Worm (Caenorhabditis elegans) whole organism, L1 larva: ENCODE results near the gene rskd-1.

Experiments
- C16A3.4 ChIP-seq: fragments of 150-350 bp; optimal IDR thresholded peaks from 2 replicates; lab custom pipeline; 2014; ENCODE audit warnings: missing biosample characterization, missing genetic modification characterization
- aly-2 ChIP-seq: fragments of 150-350 bp; optimal IDR thresholded peaks from 2 replicates; lab custom pipeline; 2014; ENCODE audit warnings: missing biosample characterization, missing genetic modification characterization
- ama-1 ChIP-seq: fragments of 150-350 bp; optimal IDR thresholded peaks from 2 replicates; lab custom pipeline; 2014
- blmp-1 ChIP-seq: fragments of 150-350 bp; optimal IDR thresholded peaks from 2 replicates; lab custom pipeline; 2014; ENCODE audit warnings: missing biosample characterization, missing genetic modification characterization
- ceh-82 ChIP-seq, 3 experiments: fragments of 150-350 bp in 1 of 3; sonication (generic microtip) in 2 of 3; optimal IDR thresholded peaks; 2 replicates each; lab custom pipeline; 2014 to 2017; ENCODE audit warnings: missing biosample characterization in 3 of 3, missing genetic modification characterization in 3 of 3
- ceh-90 ChIP-seq: sonication (generic microtip); optimal IDR thresholded peaks from 2 replicates; lab custom pipeline; 2016; ENCODE audit warnings: missing genetic modification characterization, missing compliant biosample characterization
- ces-1 ChIP-seq: fragments of 150-350 bp; optimal IDR thresholded peaks from 2 replicates; lab custom pipeline; 2014; ENCODE audit warnings: missing biosample characterization, missing genetic modification reagents, missing genetic modification characterization
- dpl-1 ChIP-seq, 3 experiments: fragments of 150-350 bp in 2 of 3; sonication (generic microtip) in 1 of 3; optimal IDR thresholded peaks; 2 replicates each; lab custom pipeline; 2014 to 2017; ENCODE audit warnings: missing biosample characterization in 3 of 3, missing genetic modification characterization in 3 of 3, missing genetic modification reagents in 3 of 3
- efl-1 ChIP-seq, 4 experiments: fragments of 150-350 bp; optimal IDR thresholded peaks in 3 of 4; peaks in 1 of 4; 1 replicate in 1 of 4; 2 replicates in 3 of 4; lab custom pipeline; 2014; ENCODE audit warnings: missing biosample characterization in 2 of 4, missing genetic modification characterization in 2 of 4, missing genetic modification reagents in 2 of 4
- egl-13 ChIP-seq: sonication (generic microtip); optimal IDR thresholded peaks from 2 replicates; lab custom pipeline; 2016; ENCODE audit warnings: missing genotype, missing genetic modification reagents, missing genetic modification characterization, missing compliant biosample characterization
- egl-27 ChIP-seq, 2 experiments: fragments of 150-350 bp in 1 of 2; sonication (generic microtip); optimal IDR thresholded peaks; 3 replicates each; lab custom pipeline; 2017 to 2018; ENCODE audit warnings: missing biosample characterization in 2 of 2, missing genetic modification characterization in 2 of 2, missing genetic modification reagents in 2 of 2
- elt-3 ChIP-seq, 6 experiments: fragments of 150-350 bp in 1 of 6; sonication (generic microtip); optimal IDR thresholded peaks; 2 replicates each; lab custom pipeline; 2017 to 2018; ENCODE audit warnings: missing biosample characterization in 6 of 6, missing genetic modification characterization in 6 of 6, inconsistent platforms in 1 of 6
- fkh-10 ChIP-seq: sonication (generic microtip); optimal IDR thresholded peaks from 2 replicates; lab custom pipeline; 2017; ENCODE audit warnings: missing biosample characterization, missing genetic modification reagents, missing genetic modification characterization
- grh-1 ChIP-seq: fragments of 200-800 bp; sonication (Bioruptor generic); IDR thresholded peaks from 2 replicates; pipeline ENCODE4 v1.3.6; 2022; ENCODE audit warnings: missing genetic modification reagents, missing genetic modification characterization, missing compliant biosample characterization
- hlh-4 ChIP-seq: sonication (generic microtip); optimal IDR thresholded peaks from 2 replicates; lab custom pipeline; 2016; ENCODE audit warnings: mild to moderate bottlenecking, missing genetic modification characterization, missing compliant biosample characterization
- irx-1 ChIP-seq: sonication (generic microtip); optimal IDR thresholded peaks from 2 replicates; lab custom pipeline; 2016; ENCODE audit warnings: missing genetic modification characterization, missing compliant biosample characterization
- isw-1 ChIP-seq: fragments of 200-800 bp; sonication (Bioruptor generic); IDR thresholded peaks from 2 replicates; pipeline ENCODE4 v1.3.6; 2022; ENCODE audit warnings: missing genetic modification characterization, missing compliant biosample characterization
- lin-14 ChIP-seq: fragments of 200-800 bp; sonication (Bioruptor generic); optimal IDR thresholded peaks from 2 replicates; lab custom pipeline; 2018; ENCODE audit warnings: mild to moderate bottlenecking, missing genetic modification characterization, moderate library complexity, missing compliant biosample characterization
- lin-35 ChIP-seq, 2 experiments: fragments of 150-350 bp; optimal IDR thresholded peaks; 2 replicates each; lab custom pipeline; 2014; ENCODE audit warnings: missing biosample characterization in 2 of 2, missing genetic modification characterization in 2 of 2, missing genetic modification reagents in 2 of 2
- lsy-2 ChIP-seq, 2 experiments: fragments of 150-350 bp; optimal IDR thresholded peaks; 2 replicates each; lab custom pipeline; 2014; ENCODE audit warnings: missing biosample characterization in 2 of 2, missing genetic modification characterization in 2 of 2
- mdl-1 ChIP-seq, 2 experiments: fragments of 150-350 bp; optimal IDR thresholded peaks; 2 replicates each; lab custom pipeline; 2014 to 2017; ENCODE audit warnings: missing biosample characterization in 2 of 2, missing genetic modification characterization in 2 of 2, inconsistent platforms in 1 of 2
- mep-1 ChIP-seq: fragments of 150-350 bp; optimal IDR thresholded peaks from 2 replicates; lab custom pipeline; 2014; ENCODE audit warnings: missing biosample characterization, missing genetic modification characterization
- nhr-11 ChIP-seq: fragments of 150-350 bp; optimal IDR thresholded peaks from 2 replicates; lab custom pipeline; 2014; ENCODE audit warnings: missing biosample characterization, missing genetic modification characterization
- nhr-19 ChIP-seq: fragments of 200-800 bp; sonication (Bioruptor generic); conservative IDR thresholded peaks from 2 replicates; pipeline ENCODE4 v1.3.6; 2022; ENCODE audit warnings: missing genetic modification characterization, missing compliant biosample characterization
- nhr-20 ChIP-seq: sonication (generic microtip); optimal IDR thresholded peaks from 2 replicates; lab custom pipeline; 2016; ENCODE audit warnings: mild to moderate bottlenecking, missing genetic modification characterization, missing compliant biosample characterization
- nhr-47 ChIP-seq: sonication (generic microtip); optimal IDR thresholded peaks from 2 replicates; lab custom pipeline; 2016; ENCODE audit warnings: mild to moderate bottlenecking, missing genetic modification characterization, moderate library complexity, missing compliant biosample characterization
- nhr-71 ChIP-seq: sonication (generic microtip); optimal IDR thresholded peaks from 2 replicates; lab custom pipeline; 2016; ENCODE audit warnings: mild to moderate bottlenecking, missing genetic modification characterization, moderate library complexity, missing compliant biosample characterization
- nhr-84 ChIP-seq: sonication (generic microtip); optimal IDR thresholded peaks from 2 replicates; lab custom pipeline; 2017; ENCODE audit warnings: missing biosample characterization, missing genetic modification characterization
- nhr-85 ChIP-seq: sonication (generic microtip); peaks from one replicate; lab custom pipeline; 2016; ENCODE audit warnings: missing genetic modification characterization, inconsistent platforms, missing compliant biosample characterization
- nhr-90 ChIP-seq: sonication (generic microtip); optimal IDR thresholded peaks from 2 replicates; lab custom pipeline; 2016; ENCODE audit warnings: mild to moderate bottlenecking, missing genetic modification characterization, missing compliant biosample characterization; ENCODE audit not compliant: poor library complexity
- pax-3 ChIP-seq: fragments of 200-800 bp; sonication (Bioruptor generic); optimal IDR thresholded peaks from 2 replicates; lab custom pipeline; 2018; ENCODE audit warnings: mild to moderate bottlenecking, missing genetic modification characterization, moderate library complexity, missing compliant biosample characterization
- rnt-1 ChIP-seq: sonication (generic microtip); optimal IDR thresholded peaks from 2 replicates; lab custom pipeline; 2016; ENCODE audit warnings: mild to moderate bottlenecking, missing genetic modification characterization, moderate library complexity, missing compliant biosample characterization
- skn-1 ChIP-seq: fragments of 150-350 bp; optimal IDR thresholded peaks from 2 replicates; lab custom pipeline; 2014; ENCODE audit warnings: missing biosample characterization, missing genetic modification characterization
- snu-23 ChIP-seq: sonication (generic microtip); optimal IDR thresholded peaks from 2 replicates; lab custom pipeline; 2016; ENCODE audit warnings: missing genetic modification characterization, missing compliant biosample characterization
- sox-4 ChIP-seq: sonication (generic microtip); optimal IDR thresholded peaks from 2 replicates; lab custom pipeline; 2016; ENCODE audit warnings: missing genetic modification characterization, missing compliant biosample characterization
- sptf-1 ChIP-seq: fragments of 150-350 bp; optimal IDR thresholded peaks from 2 replicates; lab custom pipeline; 2014; ENCODE audit warnings: missing biosample characterization, missing genetic modification characterization
- tlp-1 ChIP-seq: fragments of 150-350 bp; optimal IDR thresholded peaks from 2 replicates; lab custom pipeline; 2014; ENCODE audit warnings: missing biosample characterization, missing genetic modification characterization
- unc-130 ChIP-seq: fragments of 150-350 bp; optimal IDR thresholded peaks from 2 replicates; lab custom pipeline; 2017; ENCODE audit warnings: missing biosample characterization, missing genetic modification characterization, inconsistent platforms
- ztf-4 ChIP-seq: fragments of 150-350 bp; optimal IDR thresholded peaks from 2 replicates; lab custom pipeline; 2014; ENCODE audit warnings: missing biosample characterization, missing genetic modification characterization

rskd-1 gene

DNA sequence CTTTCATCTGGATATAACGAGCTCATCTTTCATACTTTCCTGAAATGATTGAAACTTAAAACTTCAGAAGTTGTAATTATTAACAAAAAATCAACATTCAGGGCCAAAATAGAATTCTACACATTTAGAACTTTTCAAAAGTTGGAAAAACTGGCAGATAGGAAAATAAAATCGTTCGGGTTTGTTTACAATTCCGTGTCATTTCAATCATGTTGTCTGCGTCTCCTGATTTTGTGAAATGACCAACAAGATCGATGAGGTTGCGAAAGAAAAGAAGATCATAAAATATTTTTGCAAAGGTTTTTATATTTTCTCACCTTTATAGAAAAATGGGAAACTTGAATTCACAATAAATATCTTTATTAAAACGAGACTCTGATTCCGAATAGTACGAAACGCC, at the start of gene rskd-1:
Gene rskd-1 (minus strand): TSS at position 39 of the 400 bp plus-strand sequence.
- TF ChIP-seq egl-27 (tag; optimal IDR thresholded peaks at IDR 0.05; lab: Kevin White, UChicago) (no peak), skn-1 (tag; lab: Kevin White, UChicago) (peak; percentile 6), fkh-10 (GFP tag; lab: Kevin White, UChicago) (no peak), lsy-2 (tag; optimal IDR thresholded peaks at IDR 0.05; lab: Kevin White, UChicago) (peak in 1 of 2 experiments; percentile 35), lin-14 (GFP tag; lab: Kevin White, UChicago) (peak; percentile 53), blmp-1 (peak; percentile 36), mep-1 (tag; lab: Kevin White, UChicago) (peak; percentile 47), dpl-1 (GFP tag; optimal IDR thresholded peaks at IDR 0.05; lab: Kevin White, UChicago) (peak in 2 of 3 experiments; percentile 13 to 28), C16A3.4 (tag; lab: Kevin White, UChicago) (peak; percentile 39), isw-1 (GFP tag; lab: Robert Waterston, UW) (no peak), snu-23 (GFP tag; lab: Kevin White, UChicago) (peak; percentile 29), nhr-71 (tag; lab: Kevin White, UChicago) (peak; percentile 6), rnt-1 (tag; lab: Kevin White, UChicago) (no peak), lin-35 (GFP tag; optimal IDR thresholded peaks at IDR 0.05; lab: Kevin White, UChicago) (peak in 1 of 2 experiments; percentile 14), efl-1 (optimal IDR thresholded peaks at IDR 0.05; lab: Kevin White, UChicago) (peak in 1 of 2 experiments; percentile 31), efl-1 (GFP tag; optimal IDR thresholded peaks at IDR 0.05 in 1 of 2; lab: Kevin White, UChicago) (peak; percentile 24 to 76)
- TF ChIP-seq, all 84 proteins: peak for 11

DNA sequence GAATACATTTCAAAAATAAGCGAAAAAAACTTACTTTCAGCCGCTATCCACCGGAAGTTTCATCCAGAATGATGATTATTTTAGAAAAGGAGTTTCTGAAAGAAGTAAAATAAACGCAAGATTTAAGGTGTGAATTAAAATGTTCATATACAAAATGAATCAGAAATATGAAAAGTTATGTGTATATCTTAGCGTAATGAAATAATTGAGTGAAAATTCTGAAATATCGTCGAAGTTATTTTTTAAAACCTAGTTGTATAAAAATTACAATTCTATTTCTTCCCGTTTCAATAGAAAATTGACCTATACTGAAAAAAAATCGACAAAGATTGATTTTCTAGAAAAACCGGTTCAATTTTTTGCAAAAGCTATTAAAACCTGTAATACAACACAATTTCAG, 49.5 kb upstream of the rskd-1 start, which contains the start of gene twk-13:
Gene twk-13 (minus strand): TSS at position 101 of the 400 bp plus-strand sequence.
- TF ChIP-seq elt-3 (tag; optimal IDR thresholded peaks at IDR 0.05; lab: Kevin White, UChicago) (no peak), irx-1 (tag; lab: Kevin White, UChicago) (no peak), tlp-1 (no peak), sptf-1 (tag; lab: Kevin White, UChicago) (no peak), ama-1 (lab: Kevin White, UChicago) (no peak), pax-3 (tag; lab: Kevin White, UChicago) (no peak), lin-14 (GFP tag; lab: Kevin White, UChicago) (no peak)

DNA sequence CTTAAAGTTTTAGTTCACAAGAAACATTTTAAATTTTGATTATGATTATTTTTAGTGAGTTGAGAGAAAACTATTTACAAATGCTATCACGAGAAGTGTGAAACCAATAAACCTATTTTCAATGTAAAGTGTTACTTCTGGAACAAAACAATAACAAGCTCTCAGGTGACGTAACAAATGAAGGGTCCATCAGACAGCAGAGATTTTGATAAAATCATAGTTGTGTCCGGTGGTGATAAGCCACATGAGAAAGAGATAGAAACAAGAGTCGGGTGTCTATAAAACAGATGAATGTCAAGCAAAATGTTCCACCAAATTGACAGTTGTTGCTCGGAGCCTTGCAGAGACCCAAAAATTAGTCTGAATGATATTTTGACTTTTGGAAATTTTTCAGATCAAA, 46.0 kb upstream of the rskd-1 start:
- no peak for TF ChIP-seq fkh-10 (GFP tag; lab: Kevin White, UChicago)
- TF ChIP-seq ztf-4 (tag; lab: Kevin White, UChicago): no peak
- TF ChIP-seq mep-1 (tag; lab: Kevin White, UChicago): no peak
- peak; percentile 61 for TF ChIP-seq rnt-1 (tag; lab: Kevin White, UChicago)
- TF ChIP-seq nhr-71 (tag; lab: Kevin White, UChicago): peak; percentile 57
- peak in 1 of 2 experiments; percentile 23 for TF ChIP-seq lsy-2 (tag; optimal IDR thresholded peaks at IDR 0.05; lab: Kevin White, UChicago)
- TF ChIP-seq efl-1 (optimal IDR thresholded peaks at IDR 0.05; lab: Kevin White, UChicago): no peak
- no peak for TF ChIP-seq efl-1 (GFP tag; optimal IDR thresholded peaks at IDR 0.05 in 1 of 2; lab: Kevin White, UChicago)
- peak; percentile 2 for TF ChIP-seq unc-130 (tag; lab: Kevin White, UChicago)
- TF ChIP-seq dpl-1 (GFP tag; optimal IDR thresholded peaks at IDR 0.05; lab: Kevin White, UChicago): no peak
- peak; percentile 62 for TF ChIP-seq lin-14 (GFP tag; lab: Kevin White, UChicago)
- TF ChIP-seq nhr-19 (GFP tag; lab: Robert Waterston, UW): 0 out of 2 replicates have a peak, but pooled peaks have one; percentile 13

DNA sequence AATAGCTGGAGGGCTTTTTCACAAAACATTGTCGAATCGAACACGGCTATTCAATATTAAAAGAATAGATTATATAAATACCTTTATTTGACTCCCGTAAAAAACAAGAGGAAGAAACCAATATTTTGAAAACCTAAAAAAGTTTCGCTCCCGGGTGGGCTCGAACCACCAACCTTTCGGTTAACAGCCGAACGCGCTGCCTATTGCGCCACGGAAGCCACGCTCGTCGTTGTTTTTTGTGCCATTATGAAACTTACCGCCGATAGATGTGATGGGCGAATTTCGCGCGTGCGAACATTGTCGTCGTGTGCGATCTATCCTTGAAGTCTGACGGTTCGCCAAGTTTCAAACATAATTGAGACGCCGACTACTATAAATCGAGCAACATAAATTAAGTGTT, 43.4 kb upstream of the rskd-1 start:
- peak; percentile 20 for TF ChIP-seq lin-14 (GFP tag; lab: Kevin White, UChicago)
- peak; percentile 55 for TF ChIP-seq nhr-71 (tag; lab: Kevin White, UChicago)
- no peak for TF ChIP-seq egl-13
- TF ChIP-seq elt-3 (tag; optimal IDR thresholded peaks at IDR 0.05; lab: Kevin White, UChicago): no peak
- TF ChIP-seq blmp-1: no peak
- no peak for TF ChIP-seq grh-1 (GFP tag; lab: Robert Waterston, UW)
- peak; percentile 54 for TF ChIP-seq snu-23 (GFP tag; lab: Kevin White, UChicago)
- peak; percentile 71 for TF ChIP-seq nhr-85 (tag; lab: Kevin White, UChicago)
- peak; percentile 29 to 51 for TF ChIP-seq lsy-2 (tag; optimal IDR thresholded peaks at IDR 0.05; lab: Kevin White, UChicago)
- TF ChIP-seq mdl-1 (tag; optimal IDR thresholded peaks at IDR 0.05; lab: Kevin White, UChicago): peak in 1 of 2 experiments; percentile 42
- TF ChIP-seq lin-35 (GFP tag; optimal IDR thresholded peaks at IDR 0.05; lab: Kevin White, UChicago): peak; percentile 30 to 45
- no peak for TF ChIP-seq ces-1 (GFP tag; lab: Kevin White, UChicago)
- TF ChIP-seq nhr-19 (GFP tag; lab: Robert Waterston, UW): peak; percentile 38; the same call in 1 of the 2 replicates
- peak in 2 of 3 experiments; percentile 22 to 32 for TF ChIP-seq dpl-1 (GFP tag; optimal IDR thresholded peaks at IDR 0.05; lab: Kevin White, UChicago)
- peak in 1 of 2 experiments; percentile 43 for TF ChIP-seq efl-1 (optimal IDR thresholded peaks at IDR 0.05; lab: Kevin White, UChicago)
- TF ChIP-seq efl-1 (GFP tag; optimal IDR thresholded peaks at IDR 0.05 in 1 of 2; lab: Kevin White, UChicago): peak; percentile 29 to 94
- TF ChIP-seq nhr-47 (tag; lab: Kevin White, UChicago): peak; percentile 33
- TF ChIP-seq rnt-1 (tag; lab: Kevin White, UChicago): peak; percentile 50
- TF ChIP-seq ceh-82 (tag; optimal IDR thresholded peaks at IDR 0.05; lab: Kevin White, UChicago): peak in 1 of 3 experiments; percentile 30
- no peak for TF ChIP-seq hlh-4 (tag; lab: Kevin White, UChicago)
- peak; percentile 10 for TF ChIP-seq nhr-20 (tag; lab: Kevin White, UChicago)
- no peak for TF ChIP-seq sox-4 (tag; lab: Kevin White, UChicago)
- TF ChIP-seq nhr-84 (tag; lab: Kevin White, UChicago): no peak
- TF ChIP-seq ceh-90 (tag; lab: Kevin White, UChicago): no peak
- TF ChIP-seq C16A3.4 (tag; lab: Kevin White, UChicago): peak; percentile 8
- no peak for TF ChIP-seq aly-2
- no peak for TF ChIP-seq nhr-11
- TF ChIP-seq nhr-90: peak; percentile 29
